Fruit fly (Drosophila melanogaster): ENCODE results near the gene CG7304.

- TF ChIP-seq Sin3A (optimal IDR thresholded peaks at IDR 0.05) (no peak), h (optimal IDR thresholded peaks at IDR 0.05) (no peak), psq (optimal IDR thresholded peaks at IDR 0.05) (no peak), ttk (optimal IDR thresholded peaks at IDR 0.05) (no peak)
These were observed 14.9 kb downstream of the CG7304 start for dm6 chr3L:15694406-15694805.

Data from Kc167 (cell line).